Worm (Caenorhabditis elegans) whole organism, L4 larva: ENCODE results near the gene bus-8A.

ENCODE experiments used
- F10B5.3 ChIP-seq: sonication (generic microtip); optimal IDR thresholded peaks from 2 replicates; lab custom pipeline; 2016; ENCODE audit warnings: mild to moderate bottlenecking, missing genetic modification characterization, missing compliant biosample characterization
- F37D6.2 ChIP-seq: sonication (generic microtip); optimal IDR thresholded peaks from 2 replicates; lab custom pipeline; 2016; ENCODE audit warnings: mild to moderate bottlenecking, missing genetic modification characterization, missing compliant biosample characterization
- R02D3.7 ChIP-seq: fragments of 150-350 bp; sonication (generic microtip); optimal IDR thresholded peaks from 3 replicates; lab custom pipeline; 2014; ENCODE audit warnings: missing biosample characterization, missing genetic modification characterization
- Y48G9A.11 ChIP-seq: fragments of 200-800 bp; sonication (Bioruptor generic); IDR thresholded peaks from 2 replicates; pipeline ENCODE4 v1.3.6; 2022; ENCODE audit warnings: missing genetic modification reagents, missing genetic modification characterization, missing compliant biosample characterization
- ZK337.2 ChIP-seq: fragments of 200-800 bp; sonication (Bioruptor generic); IDR thresholded peaks from 2 replicates; pipeline ENCODE4 v1.3.6; 2022; ENCODE audit warnings: missing genetic modification reagents, missing genetic modification characterization, missing compliant biosample characterization
- ZK546.5 ChIP-seq, 2 experiments: sonication (generic microtip); optimal IDR thresholded peaks; 2 replicates each; lab custom pipeline; 2017; ENCODE audit warnings: missing biosample characterization in 2 of 2, missing genetic modification characterization in 2 of 2
- aly-2 ChIP-seq: sonication (generic microtip); optimal IDR thresholded peaks from 2 replicates; lab custom pipeline; 2018; ENCODE audit warnings: missing biosample characterization, missing genetic modification characterization
- attf-4 ChIP-seq: sonication (generic microtip); optimal IDR thresholded peaks from 3 replicates; lab custom pipeline; 2017; ENCODE audit warnings: missing biosample characterization, missing genetic modification characterization
- ceh-20 ChIP-seq: fragments of 200-800 bp; sonication (Bioruptor generic); IDR thresholded peaks from 2 replicates; pipeline ENCODE4 v1.3.6; 2022; ENCODE audit warnings: missing genetic modification reagents, missing genetic modification characterization, missing compliant biosample characterization
- ceh-28 ChIP-seq: fragments of 150-350 bp; optimal IDR thresholded peaks from 2 replicates; lab custom pipeline; 2014; ENCODE audit warnings: missing biosample characterization, missing genetic modification reagents, missing genetic modification characterization
- ceh-32 ChIP-seq: sonication (generic microtip); optimal IDR thresholded peaks from 2 replicates; lab custom pipeline; 2016; ENCODE audit warnings: mild to moderate bottlenecking, missing genetic modification characterization, missing compliant biosample characterization; ENCODE audit not compliant: poor library complexity
- cey-2 ChIP-seq: sonication (generic microtip); optimal IDR thresholded peaks from 3 replicates; lab custom pipeline; 2017; ENCODE audit warnings: missing genetic modification characterization, mild to moderate bottlenecking, missing compliant biosample characterization, antibody characterized with exemption, borderline replicate concordance; ENCODE audit not compliant: insufficient read depth
- daf-16 ChIP-seq, 3 experiments: sonication (generic microtip); optimal IDR thresholded peaks; 2 replicates each; lab custom pipeline; 2016 to 2017; ENCODE audit warnings: missing genetic modification characterization in 3 of 3, missing genetic modification reagents in 3 of 3, mild to moderate bottlenecking in 2 of 3, missing compliant biosample characterization in 2 of 3, missing biosample characterization in 1 of 3, moderate library complexity in 1 of 3
- dmd-6 ChIP-seq: fragments of 200-800 bp; sonication (Bioruptor generic); IDR thresholded peaks from 2 replicates; pipeline ENCODE4 v1.3.6; 2022; ENCODE audit warnings: missing genetic modification reagents, missing genetic modification characterization, missing compliant biosample characterization
- dpl-1 ChIP-seq: fragments of 150-350 bp; optimal IDR thresholded peaks from 2 replicates; lab custom pipeline; 2014; ENCODE audit warnings: missing biosample characterization, missing genetic modification reagents, missing genetic modification characterization
- dve-1 ChIP-seq: sonication (generic microtip); optimal IDR thresholded peaks from 2 replicates; lab custom pipeline; 2017; ENCODE audit warnings: antibody characterized with exemption, mild to moderate bottlenecking, missing genetic modification characterization, missing compliant biosample characterization; ENCODE audit not compliant: insufficient read depth
- egl-43 ChIP-seq: fragments of 200-800 bp; sonication (Bioruptor generic); IDR thresholded peaks from 2 replicates; pipeline ENCODE4 v1.3.6; 2022; ENCODE audit warnings: missing genetic modification reagents, missing genetic modification characterization, missing compliant biosample characterization
- fkh-10 ChIP-seq: fragments of 150-350 bp; optimal IDR thresholded peaks from 2 replicates; lab custom pipeline; 2014; ENCODE audit warnings: missing biosample characterization, missing genetic modification reagents, missing genetic modification characterization
- hlh-30 ChIP-seq: sonication (generic microtip); optimal IDR thresholded peaks from 2 replicates; lab custom pipeline; 2017; ENCODE audit warnings: antibody characterized with exemption, mild to moderate bottlenecking, missing genetic modification characterization, missing compliant biosample characterization; ENCODE audit not compliant: insufficient read depth
- jun-1 ChIP-seq: fragments of 150-350 bp; optimal IDR thresholded peaks from 2 replicates; lab custom pipeline; 2014; ENCODE audit warnings: missing biosample characterization, missing genetic modification reagents, missing genetic modification characterization
- lin-1 ChIP-seq: fragments of 200-800 bp; sonication (Bioruptor generic); IDR thresholded peaks from 2 replicates; pipeline ENCODE4 v1.3.6; 2022; ENCODE audit warnings: missing genetic modification reagents, missing genetic modification characterization, missing compliant biosample characterization
- lin-39 ChIP-seq: fragments of 150-350 bp; optimal IDR thresholded peaks from 2 replicates; lab custom pipeline; 2014; ENCODE audit warnings: missing biosample characterization, missing genetic modification reagents, missing genetic modification characterization
- lir-3 ChIP-seq: sonication (generic microtip); optimal IDR thresholded peaks from 2 replicates; lab custom pipeline; 2016; ENCODE audit warnings: mild to moderate bottlenecking, missing genetic modification characterization, missing compliant biosample characterization
- lsy-2 ChIP-seq, 2 experiments: fragments of 150-350 bp in 1 of 2; sonication (generic microtip) in 1 of 2; optimal IDR thresholded peaks; 2 replicates each; lab custom pipeline; 2014 to 2017; ENCODE audit warnings: missing biosample characterization in 2 of 2, missing genetic modification characterization in 2 of 2
- madf-9 ChIP-seq: fragments of 200-800 bp; sonication (Bioruptor generic); conservative IDR thresholded peaks from 2 replicates; pipeline ENCODE4 v1.3.6; 2022; ENCODE audit warnings: missing genetic modification reagents, missing genetic modification characterization, missing compliant biosample characterization
- mdl-1 ChIP-seq, 2 experiments: fragments of 150-350 bp in 1 of 2; sonication (generic microtip) in 1 of 2; optimal IDR thresholded peaks; 2 replicates each; lab custom pipeline; 2014 to 2017; ENCODE audit warnings: missing biosample characterization in 2 of 2, missing genetic modification characterization in 2 of 2
- mes-2 ChIP-seq: sonication (generic microtip); optimal IDR thresholded peaks from 2 replicates; lab custom pipeline; 2016; ENCODE audit warnings: missing genotype, mild to moderate bottlenecking, missing genetic modification characterization, missing compliant biosample characterization; ENCODE audit not compliant: poor library complexity, severe bottlenecking
- mxl-3 ChIP-seq: fragments of 200-800 bp; sonication (Bioruptor generic); optimal IDR thresholded peaks from 2 replicates; lab custom pipeline; 2018; ENCODE audit warnings: mild to moderate bottlenecking, missing genetic modification characterization, missing compliant biosample characterization
- nhr-11 ChIP-seq: fragments of 150-350 bp; optimal IDR thresholded peaks from 2 replicates; lab custom pipeline; 2014; ENCODE audit warnings: missing biosample characterization, missing genetic modification characterization
- nhr-28 ChIP-seq: fragments of 150-350 bp; optimal IDR thresholded peaks from 2 replicates; lab custom pipeline; 2014; ENCODE audit warnings: missing biosample characterization, missing genetic modification characterization
- nhr-48 ChIP-seq: sonication (generic microtip); optimal IDR thresholded peaks from 2 replicates; lab custom pipeline; 2016; ENCODE audit warnings: mild to moderate bottlenecking, missing genetic modification characterization, missing compliant biosample characterization
- nhr-6 ChIP-seq: fragments of 150-350 bp; optimal IDR thresholded peaks from 2 replicates; lab custom pipeline; 2014; ENCODE audit warnings: missing biosample characterization, missing genetic modification characterization
- nhr-77 ChIP-seq: fragments of 150-350 bp; optimal IDR thresholded peaks from 2 replicates; lab custom pipeline; 2014; ENCODE audit warnings: missing biosample characterization, missing genetic modification characterization
- pha-4 ChIP-seq, 2 experiments: fragments of 150-350 bp in 1 of 2; fragments of 200-800 bp in 1 of 2; sonication (Bioruptor generic) in 1 of 2; IDR thresholded peaks in 1 of 2; optimal IDR thresholded peaks in 1 of 2; 2 replicates each; pipeline versions ENCODE4 v1.3.6 to Lab custom; 2014 to 2022; ENCODE audit warnings: missing genetic modification characterization in 2 of 2, missing genetic modification reagents in 2 of 2, missing biosample characterization in 1 of 2, missing compliant biosample characterization in 1 of 2
- rbr-2 ChIP-seq: sonication (generic microtip); optimal IDR thresholded peaks from 2 replicates; lab custom pipeline; 2016; ENCODE audit warnings: missing genotype, missing genetic modification characterization, missing compliant biosample characterization
- saeg-2 ChIP-seq: fragments of 200-800 bp; sonication (Bioruptor generic); IDR thresholded peaks from 2 replicates; pipeline ENCODE4 v1.3.6; 2022; ENCODE audit warnings: missing genetic modification reagents, missing genetic modification characterization, missing compliant biosample characterization
- sdz-12 ChIP-seq: fragments of 200-800 bp; sonication (Bioruptor generic); optimal IDR thresholded peaks from 2 replicates; lab custom pipeline; 2018; ENCODE audit warnings: mild to moderate bottlenecking, missing genetic modification characterization, missing compliant biosample characterization
- tra-1 ChIP-seq: fragments of 200-800 bp; sonication (Bioruptor generic); IDR thresholded peaks from 2 replicates; pipeline ENCODE4 v1.3.6; 2022; ENCODE audit warnings: missing genetic modification reagents, missing genetic modification characterization, missing compliant biosample characterization
- unc-130 ChIP-seq: sonication (generic microtip); optimal IDR thresholded peaks from 2 replicates; lab custom pipeline; 2016; ENCODE audit warnings: missing genetic modification reagents, missing genetic modification characterization, missing compliant biosample characterization
- zip-2 ChIP-seq: fragments of 150-350 bp; optimal IDR thresholded peaks from 2 replicates; lab custom pipeline; 2014; ENCODE audit warnings: missing biosample characterization, missing genetic modification characterization

Gene bus-8A

DNA sequence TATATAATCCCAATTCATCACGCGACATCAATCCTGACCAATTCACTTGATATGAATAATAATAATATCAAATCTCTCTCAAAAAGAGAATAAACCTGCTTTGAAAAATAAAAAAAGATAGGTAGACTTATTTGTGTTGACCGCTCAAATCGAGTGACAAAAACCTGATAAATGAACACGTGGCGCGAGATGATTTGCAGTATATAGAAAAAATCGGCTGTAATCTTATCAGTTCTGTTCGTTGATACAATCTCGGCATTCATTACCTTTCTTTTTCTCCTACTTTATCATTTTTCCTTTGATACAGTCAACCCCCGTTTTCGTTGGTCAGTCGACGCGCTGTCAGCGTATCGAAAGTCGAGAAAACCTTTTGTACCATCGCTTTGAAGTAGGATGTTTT, 25.4 kb upstream of the bus-8A start (continued):
- TF ChIP-seq Y48G9A.11 (GFP tag; lab: Robert Waterston, UW) (no peak), dmd-6 (GFP tag; lab: Robert Waterston, UW) (peak; percentile 94), ceh-32 (tag; lab: Kevin White, UChicago) (no peak), jun-1 (tag; lab: Kevin White, UChicago) (no peak), mes-2 (tag; lab: Kevin White, UChicago) (no peak), nhr-77 (tag; lab: Kevin White, UChicago) (peak; percentile 29), zip-2 (tag; lab: Kevin White, UChicago) (no peak), dpl-1 (no peak), F37D6.2 (tag; lab: Kevin White, UChicago) (no peak), egl-43 (GFP tag; lab: Robert Waterston, UW) (no peak), hlh-30 (tag; lab: Kevin White, UChicago) (peak; percentile 77), ceh-20 (peak; percentile 56; the same call in 1 of the 2 replicates), rbr-2 (tag; lab: Kevin White, UChicago) (no peak), cey-2 (tag; lab: Kevin White, UChicago) (peak; percentile 62), attf-4 (no peak), mdl-1 (tag; optimal IDR thresholded peaks at IDR 0.05; lab: Kevin White, UChicago) (peak in 1 of 2 experiments; percentile 73), nhr-48 (tag; lab: Kevin White, UChicago) (no peak), dve-1 (peak; percentile 82), unc-130 (GFP tag; lab: Kevin White, UChicago) (no peak), sdz-12 (GFP tag; lab: Kevin White, UChicago) (no peak), F10B5.3 (tag; lab: Kevin White, UChicago) (no peak), lsy-2 (tag; optimal IDR thresholded peaks at IDR 0.05; lab: Kevin White, UChicago) (no peak), pha-4 (GFP tag; IDR thresholded peaks at IDR 0.05; lab: Robert Waterston, UW) (no peak), pha-4 (tag; optimal IDR thresholded peaks at IDR 0.05; lab: Kevin White, UChicago) (no peak), tra-1 (GFP tag; lab: Robert Waterston, UW) (peak; percentile 88), ZK546.5 (tag; optimal IDR thresholded peaks at IDR 0.05; lab: Kevin White, UChicago) (no peak), lir-3 (tag; lab: Kevin White, UChicago) (no peak), daf-16 (GFP tag; optimal IDR thresholded peaks at IDR 0.05; lab: Kevin White, UChicago) (peak in 1 of 2 experiments; percentile 25), daf-16 (tag; optimal IDR thresholded peaks at IDR 0.05; lab: Kevin White, UChicago) (peak; percentile 89), nhr-28 (peak; percentile 85), nhr-11 (tag; lab: Kevin White, UChicago) (no peak), nhr-6 (tag; lab: Kevin White, UChicago) (no peak), fkh-10 (GFP tag; lab: Kevin White, UChicago) (no peak), madf-9 (GFP tag; lab: Robert Waterston, UW) (no peak), saeg-2 (GFP tag; lab: Robert Waterston, UW) (no peak), lin-1 (GFP tag; lab: Robert Waterston, UW) (peak; percentile 47; the same call in 1 of the 2 replicates), mxl-3 (GFP tag; lab: Kevin White, UChicago) (peak; percentile 96), ZK337.2 (GFP tag; lab: Robert Waterston, UW) (no peak), lin-39 (tag; lab: Kevin White, UChicago) (no peak), aly-2 (no peak), ceh-28 (tag; lab: Kevin White, UChicago) (no peak), R02D3.7 (tag; lab: Kevin White, UChicago) (no peak)
